Worm (Caenorhabditis elegans): ENCODE results near the gene T28H11.8.

ce11 chrIV:5002448-5002847 lies 18.0 kb downstream of the T28H11.8 start, which contains the start of gene pes-1:
- no peak for TF ChIP-seq elt-1 (tag; optimal IDR thresholded peaks at IDR 0.05)
- no peak for TF ChIP-seq nhr-77 (tag; optimal IDR thresholded peaks at IDR 0.05)
- no peak for TF ChIP-seq mdl-1 (tag; optimal IDR thresholded peaks at IDR 0.05)
- no peak for TF ChIP-seq nhr-12 (tag; optimal IDR thresholded peaks at IDR 0.05)
- TF ChIP-seq fkh-10 (GFP tag; optimal IDR thresholded peaks at IDR 0.05): no peak
- TF ChIP-seq ama-1 (optimal IDR thresholded peaks at IDR 0.05): no peak

Measured in whole organism, L3 larva.